Worm (Caenorhabditis elegans): Measurements from ENCODE around the gene H20J04.6.

H20J04.6 gene

DNA sequence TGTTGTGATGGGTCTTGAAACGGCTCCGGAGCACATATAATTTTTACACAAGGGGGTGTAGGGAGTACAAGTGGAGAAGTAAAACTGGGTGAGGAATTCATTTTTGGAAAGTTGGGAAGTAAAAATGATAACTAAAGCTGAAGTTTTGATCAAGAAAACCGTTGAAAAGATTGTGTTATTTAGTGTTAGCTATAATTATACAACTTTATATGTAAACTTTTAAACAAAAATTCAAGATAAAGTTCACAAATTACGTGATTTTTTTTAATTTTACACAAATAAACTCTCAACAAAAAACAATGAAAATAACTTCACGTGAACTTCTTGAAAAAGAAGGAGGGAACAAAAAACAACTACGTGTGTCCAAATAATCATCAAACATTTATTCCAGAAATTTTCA, 32.2 kb downstream of the H20J04.6 start, which contains the start of the genes H20J04.7 and H20J04.1:
H20J04.7 (minus strand) TSS at position 101 of the 400 bp plus-strand sequence.
H20J04.1 (plus strand) TSS at position 397 of the 400 bp plus-strand sequence.
- TF ChIP-seq blmp-1 (tag; optimal IDR thresholded peaks at IDR 0.05) (no peak), nhr-76 (tag; optimal IDR thresholded peaks at IDR 0.05) (no peak), sptf-1 (tag; optimal IDR thresholded peaks at IDR 0.05) (no peak), snpc-4 (tag; optimal IDR thresholded peaks at IDR 0.05) (no peak), flh-1 (GFP tag; optimal IDR thresholded peaks at IDR 0.05) (no peak), zip-8 (tag; optimal IDR thresholded peaks at IDR 0.05) (no peak), bed-3 (GFP tag; optimal IDR thresholded peaks at IDR 0.05) (no peak), sem-2 (GFP tag; optimal IDR thresholded peaks at IDR 0.05) (no peak), unc-120 (tag; optimal IDR thresholded peaks at IDR 0.05; ENCODE audit: poor library complexity, severe bottlenecking) (no peak), mab-5 (tag; optimal IDR thresholded peaks at IDR 0.05) (no peak), tbx-8 (GFP tag; optimal IDR thresholded peaks at IDR 0.05) (no peak), mep-1 (tag; optimal IDR thresholded peaks at IDR 0.05) (no peak), lin-13 (tag; optimal IDR thresholded peaks at IDR 0.05) (no peak), nhr-12 (tag; optimal IDR thresholded peaks at IDR 0.05) (no peak), mls-2 (tag; optimal IDR thresholded peaks at IDR 0.05) (no peak), ces-1 (GFP tag; optimal IDR thresholded peaks at IDR 0.05) (no peak), drap-1 (GFP tag; optimal IDR thresholded peaks at IDR 0.05) (no peak), ceh-43 (GFP tag; optimal IDR thresholded peaks at IDR 0.05) (no peak), nhr-2 (tag; optimal IDR thresholded peaks at IDR 0.05) (no peak)

DNA sequence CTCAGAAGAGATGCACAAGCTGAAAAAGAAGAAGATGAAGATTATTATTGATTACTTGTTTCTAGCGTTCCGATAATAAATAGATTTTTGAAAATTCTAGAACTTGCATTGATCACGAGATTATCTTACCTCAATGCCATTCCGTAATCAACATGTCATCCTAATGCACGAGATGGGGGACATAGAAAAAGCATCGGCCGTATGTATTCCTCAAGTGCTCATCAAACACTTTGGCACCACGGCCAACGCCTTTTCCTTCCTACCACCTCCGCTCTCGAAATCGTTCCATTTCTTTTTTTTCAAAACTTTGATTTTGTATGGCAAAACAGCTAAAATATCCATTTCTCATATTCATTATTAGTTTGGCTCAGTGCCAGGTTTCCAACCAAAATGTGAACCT, 35.7 kb downstream of the H20J04.6 start, which contains the start of gene lat-2:
lat-2 (plus strand) TSS at position 301 of the 400 bp plus-strand sequence.
- TF ChIP-seq tbx-8 (GFP tag; optimal IDR thresholded peaks at IDR 0.05) (no peak), unc-39 (tag; optimal IDR thresholded peaks at IDR 0.05) (no peak), elt-1 (tag; optimal IDR thresholded peaks at IDR 0.05; ENCODE audit: borderline replicate concordance, insufficient read depth) (no peak), ham-2 (GFP tag; optimal IDR thresholded peaks at IDR 0.05) (no peak), nhr-28 (tag; optimal IDR thresholded peaks at IDR 0.05) (no peak), M03D4.4 (tag; optimal IDR thresholded peaks at IDR 0.05) (no peak), pha-4 (tag; optimal IDR thresholded peaks at IDR 0.05) (no peak), mls-2 (tag; optimal IDR thresholded peaks at IDR 0.05) (no peak), mab-5 (tag; optimal IDR thresholded peaks at IDR 0.05) (no peak), elt-3 (tag; optimal IDR thresholded peaks at IDR 0.05) (no peak), unc-120 (tag; optimal IDR thresholded peaks at IDR 0.05; ENCODE audit: poor library complexity, severe bottlenecking) (no peak), drap-1 (GFP tag; optimal IDR thresholded peaks at IDR 0.05) (no peak), ztf-11 (tag; optimal IDR thresholded peaks at IDR 0.05) (no peak), unc-62 (GFP tag; optimal IDR thresholded peaks at IDR 0.05) (no peak), nhr-237 (tag; optimal IDR thresholded peaks at IDR 0.05) (no peak)

DNA sequence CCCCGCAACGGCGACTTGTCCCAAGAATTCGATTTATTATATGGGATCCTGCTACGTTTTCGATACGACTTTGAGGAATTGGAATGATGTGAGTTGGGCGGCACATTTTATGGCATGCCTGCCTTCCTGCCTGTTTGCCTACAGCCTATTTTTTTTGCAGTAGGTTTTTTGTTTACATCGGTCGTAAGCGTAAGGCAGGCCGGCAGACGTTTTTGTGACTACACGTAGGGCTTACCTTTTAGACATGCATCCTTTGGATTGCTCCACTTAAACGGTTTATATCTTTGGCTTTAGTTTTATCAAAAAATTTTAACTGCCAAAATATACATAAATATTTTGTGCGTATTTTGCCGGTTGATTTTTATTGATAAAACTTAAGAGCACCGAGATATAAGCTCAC, 36.2 kb downstream of the H20J04.6 start:
- TF ChIP-seq nhr-12 (tag; optimal IDR thresholded peaks at IDR 0.05): no peak
- TF ChIP-seq lin-32 (GFP tag; optimal IDR thresholded peaks at IDR 0.05): no peak
- no peak for TF ChIP-seq bed-3 (GFP tag; optimal IDR thresholded peaks at IDR 0.05)
- TF ChIP-seq flh-1 (GFP tag; optimal IDR thresholded peaks at IDR 0.05): no peak
- no peak for TF ChIP-seq ham-2 (GFP tag; optimal IDR thresholded peaks at IDR 0.05)
- TF ChIP-seq hlh-1 (tag; optimal IDR thresholded peaks at IDR 0.05): no peak
- TF ChIP-seq pha-4 (tag; optimal IDR thresholded peaks at IDR 0.05): no peak
- TF ChIP-seq tbx-8 (GFP tag; optimal IDR thresholded peaks at IDR 0.05): no peak
- no peak for TF ChIP-seq unc-62 (GFP tag; optimal IDR thresholded peaks at IDR 0.05)

- TF ChIP-seq nhr-28 (tag; optimal IDR thresholded peaks at IDR 0.05) (no peak), zip-8 (tag; optimal IDR thresholded peaks at IDR 0.05) (no peak), cnd-1 (tag; optimal IDR thresholded peaks at IDR 0.05) (no peak), tbx-8 (GFP tag; optimal IDR thresholded peaks at IDR 0.05) (no peak), M03D4.4 (tag; optimal IDR thresholded peaks at IDR 0.05) (no peak), nhr-76 (tag; optimal IDR thresholded peaks at IDR 0.05) (no peak), sptf-1 (tag; optimal IDR thresholded peaks at IDR 0.05) (no peak), unc-39 (tag; optimal IDR thresholded peaks at IDR 0.05) (no peak), drap-1 (GFP tag; optimal IDR thresholded peaks at IDR 0.05) (no peak), snpc-4 (tag; optimal IDR thresholded peaks at IDR 0.05) (no peak)
These were observed 39.0 kb downstream of the H20J04.6 start for ce11 chrII:4362088-4362487.

DNA sequence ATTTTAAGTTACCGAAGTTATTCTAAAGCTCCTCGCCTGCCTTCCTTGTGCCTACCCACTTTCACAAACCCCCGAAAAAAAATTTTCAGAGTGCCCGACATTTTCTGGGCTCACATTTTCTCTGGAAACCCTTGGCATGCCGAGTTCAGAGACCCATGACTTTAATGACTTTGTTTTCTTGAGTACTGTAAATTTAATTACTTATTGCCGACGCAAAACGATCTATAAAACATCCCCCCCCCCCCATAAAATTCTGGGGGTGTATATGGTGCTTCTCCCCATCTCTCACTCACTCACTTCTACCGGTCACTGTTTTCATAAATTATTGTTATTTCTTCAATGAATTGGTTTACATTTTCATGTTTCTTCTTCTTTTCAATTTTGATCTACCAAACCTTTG, 44.9 kb downstream of the H20J04.6 start, which contains the start of gene try-9:
try-9 (plus strand) TSS at position 301 of the 400 bp plus-strand sequence.
- TF ChIP-seq nhr-237 (tag; optimal IDR thresholded peaks at IDR 0.05): no peak
- TF ChIP-seq ceh-39 (tag; optimal IDR thresholded peaks at IDR 0.05): no peak
- no peak for TF ChIP-seq lsy-2 (tag; optimal IDR thresholded peaks at IDR 0.05)
- TF ChIP-seq unc-120 (tag; optimal IDR thresholded peaks at IDR 0.05; ENCODE audit: poor library complexity, severe bottlenecking): no peak
- no peak for TF ChIP-seq sem-2 (GFP tag; optimal IDR thresholded peaks at IDR 0.05)
- TF ChIP-seq hlh-1 (tag; optimal IDR thresholded peaks at IDR 0.05): no peak
- no peak for TF ChIP-seq nhr-76 (tag; optimal IDR thresholded peaks at IDR 0.05)
- no peak for TF ChIP-seq zip-8 (tag; optimal IDR thresholded peaks at IDR 0.05)
- TF ChIP-seq blmp-1 (tag; optimal IDR thresholded peaks at IDR 0.05): no peak
- TF ChIP-seq ham-2 (GFP tag; optimal IDR thresholded peaks at IDR 0.05): no peak

Measured in whole organism, mixed stage, embryonic.